2 fruit fly cellular contexts compared by ENCODE assay signal in the genomic region with DNA sequence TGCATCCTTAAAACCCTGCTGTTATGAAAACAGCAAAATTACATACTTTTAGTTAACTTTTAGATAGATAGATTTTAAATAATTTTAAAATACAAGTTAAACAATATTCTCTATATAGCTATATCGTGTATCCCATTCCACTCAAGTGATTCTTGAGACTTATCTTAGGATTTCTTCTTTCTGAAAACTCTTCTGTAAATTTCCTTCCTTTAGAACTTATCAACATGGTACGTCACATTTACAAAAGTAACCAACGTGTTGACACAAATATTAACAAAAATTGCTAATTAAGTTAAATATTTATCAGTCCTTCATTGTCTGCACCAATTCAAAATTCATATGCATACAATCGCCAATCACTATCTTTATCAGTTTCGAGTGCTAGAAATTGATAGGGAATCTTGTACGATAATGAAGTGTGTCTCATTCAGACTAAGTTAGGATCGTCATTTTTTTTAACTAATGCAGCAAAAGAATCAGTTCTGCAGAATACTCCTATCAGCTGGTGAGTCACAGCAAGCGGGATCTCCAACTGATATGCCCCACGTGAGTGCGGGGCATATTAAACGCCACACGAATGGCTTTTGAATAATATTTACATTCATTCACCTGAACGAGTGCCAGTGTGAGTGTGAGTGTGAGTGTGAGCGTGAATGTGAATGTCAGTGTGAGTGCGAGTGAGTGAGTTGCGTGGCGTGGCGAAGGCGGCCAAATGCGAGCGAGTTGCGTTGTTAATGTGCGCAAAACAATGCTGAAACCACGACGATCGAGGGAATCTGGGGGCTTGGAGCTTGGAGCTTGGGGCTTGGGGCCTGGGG.
TF ChIP-seq lines count a peak whose summit lies in the region.

No protein-coding gene starts in this region.

TF ChIP-seq in whole organism, embryonic, 481 proteins besides CTCF, POLR2A, EP300 and RAD21 (continued from another document and continues in another):
- peak; percentile 66 for TF ChIP-seq sug (tag; optimal IDR thresholded peaks at IDR 0.05; lab: Kevin White, UChicago)
- peak; percentile 77 for TF ChIP-seq abd-A (tag; optimal IDR thresholded peaks at IDR 0.05; lab: Kevin White, UChicago)
- TF ChIP-seq CG3995 (GFP tag; optimal IDR thresholded peaks at IDR 0.05; lab: Kevin White, UChicago), result no peak
- TF ChIP-seq br (optimal IDR thresholded peaks at IDR 0.05; lab: Kevin White, UChicago), result no peak
- no peak for TF ChIP-seq fd64A (GFP tag; optimal IDR thresholded peaks at IDR 0.05; lab: Kevin White, UChicago)
- peak; percentile 73; the same call in 2 of the 3 replicates for TF ChIP-seq CG6175 (GFP tag; IDR thresholded peaks at IDR 0.05; lab: Robert Waterston, UW)
- TF ChIP-seq aop (GFP tag; IDR thresholded peaks at IDR 0.05; lab: Robert Waterston, UW), result 0 out of 2 replicates have a peak, but pooled peaks have one; percentile 13
- TF ChIP-seq CG3065 (GFP tag; optimal IDR thresholded peaks at IDR 0.05; lab: Kevin White, UChicago), result no peak
- TF ChIP-seq Nf-YB (GFP tag; optimal IDR thresholded peaks at IDR 0.05; lab: Kevin White, UChicago), result no peak
- TF ChIP-seq her (GFP tag; optimal IDR thresholded peaks at IDR 0.05; lab: Kevin White, UChicago), result peak; percentile 2
- TF ChIP-seq CG13287 (GFP tag; IDR thresholded peaks at IDR 0.05; lab: Robert Waterston, UW; ENCODE audit: partially characterized antibody), result 0 out of 2 replicates have a peak, but pooled peaks have one; percentile 24
- TF ChIP-seq HmgZ (tag; optimal IDR thresholded peaks at IDR 0.05; lab: Kevin White, UChicago), result peak; percentile 37
- peak; percentile 39 for TF ChIP-seq mirr (GFP tag; optimal IDR thresholded peaks at IDR 0.05; lab: Kevin White, UChicago)
- no peak for TF ChIP-seq CG4730 (GFP tag; IDR thresholded peaks at IDR 0.05; lab: Robert Waterston, UW)
- TF ChIP-seq CG18599 (GFP tag; optimal IDR thresholded peaks at IDR 0.05; lab: Kevin White, UChicago), result no peak
- peak; percentile 88 for TF ChIP-seq Adf1 (GFP tag; IDR thresholded peaks at IDR 0.05; lab: Robert Waterston, UW)
- TF ChIP-seq MTF-1 (GFP tag; optimal IDR thresholded peaks at IDR 0.05; lab: Kevin White, UChicago; ENCODE audit: borderline replicate concordance), result peak; percentile 0
- TF ChIP-seq Deaf1 (tag; optimal IDR thresholded peaks at IDR 0.05; lab: Kevin White, UChicago), result peak; percentile 31
- peak; percentile 46 for TF ChIP-seq HLHmδ (GFP tag; optimal IDR thresholded peaks at IDR 0.05; lab: Kevin White, UChicago)
- no peak for TF ChIP-seq CG14014 (GFP tag; IDR thresholded peaks at IDR 0.05; lab: Robert Waterston, UW)
- peak; percentile 34; the same call in 1 of the 2 replicates for TF ChIP-seq CG32532 (GFP tag; IDR thresholded peaks at IDR 0.05; lab: Robert Waterston, UW)
- TF ChIP-seq gro (GFP tag; optimal IDR thresholded peaks at IDR 0.05; lab: Kevin White, UChicago), result peak; percentile 40
- no peak for TF ChIP-seq inv (GFP tag; IDR thresholded peaks at IDR 0.05; lab: Robert Waterston, UW; ENCODE audit: partially characterized antibody)
- no peak for TF ChIP-seq cad (GFP tag; optimal IDR thresholded peaks at IDR 0.05; lab: Kevin White, UChicago)
- TF ChIP-seq cg (GFP tag; optimal IDR thresholded peaks at IDR 0.05; lab: Kevin White, UChicago), result peak; percentile 80
- TF ChIP-seq Med (GFP tag; lab: Kevin White, UChicago), result peak; percentile 80
- TF ChIP-seq Rfx (GFP tag; IDR thresholded peaks at IDR 0.05; lab: Robert Waterston, UW), result peak; percentile 44
- TF ChIP-seq sens (GFP tag; lab: Kevin White, UChicago), result peak; percentile 14
- no peak for TF ChIP-seq CG15011 (GFP tag; optimal IDR thresholded peaks at IDR 0.05; lab: Kevin White, UChicago)
- TF ChIP-seq z (GFP tag; IDR thresholded peaks at IDR 0.05; lab: Robert Waterston, UW), result peak; percentile 89
- no peak for TF ChIP-seq CG18262 (tag; optimal IDR thresholded peaks at IDR 0.05; lab: Kevin White, UChicago)
- TF ChIP-seq sr (GFP tag; IDR thresholded peaks at IDR 0.05; lab: Robert Waterston, UW), result peak; percentile 87
- peak; percentile 80 for TF ChIP-seq row (GFP tag; IDR thresholded peaks at IDR 0.05; lab: Robert Waterston, UW)
- TF ChIP-seq CG12071 (GFP tag; optimal IDR thresholded peaks at IDR 0.05; lab: Kevin White, UChicago), result peak; percentile 13
- no peak for TF ChIP-seq CG15073 (GFP tag; optimal IDR thresholded peaks at IDR 0.05; lab: Kevin White, UChicago)
- no peak for TF ChIP-seq ind (GFP tag; optimal IDR thresholded peaks at IDR 0.05; lab: Kevin White, UChicago)
- TF ChIP-seq lov (optimal IDR thresholded peaks at IDR 0.05; lab: Kevin White, UChicago), result no peak
- 0 out of 3 replicates have a peak, but pooled peaks have one; percentile 46 for TF ChIP-seq lov (GFP tag; IDR thresholded peaks at IDR 0.05; lab: Robert Waterston, UW)
- no peak for TF ChIP-seq toy (GFP tag; IDR thresholded peaks at IDR 0.05; lab: Robert Waterston, UW)
- TF ChIP-seq CG12104 (GFP tag; optimal IDR thresholded peaks at IDR 0.05; lab: Kevin White, UChicago), result no peak
- peak; percentile 51 for TF ChIP-seq cwo (GFP tag; optimal IDR thresholded peaks at IDR 0.05; lab: Kevin White, UChicago)
- TF ChIP-seq oc (tag; optimal IDR thresholded peaks at IDR 0.05; lab: Kevin White, UChicago), result peak; percentile 25
- no peak for TF ChIP-seq pan (optimal IDR thresholded peaks at IDR 0.05; lab: Kevin White, UChicago)
- peak in 1 of 2 experiments; percentile 49 for TF ChIP-seq pan (GFP tag; optimal IDR thresholded peaks at IDR 0.05 in 1 of 2, IDR thresholded peaks at IDR 0.05 in 1 of 2)
- TF ChIP-seq disco-r (GFP tag; optimal IDR thresholded peaks at IDR 0.05; lab: Kevin White, UChicago), result no peak
- TF ChIP-seq pb (GFP tag; optimal IDR thresholded peaks at IDR 0.05; lab: Kevin White, UChicago), result peak; percentile 16
- TF ChIP-seq CG31224 (GFP tag; IDR thresholded peaks at IDR 0.05; lab: Robert Waterston, UW), result no peak
- no peak for TF ChIP-seq seq (GFP tag; IDR thresholded peaks at IDR 0.05; lab: Robert Waterston, UW)
- TF ChIP-seq chinmo (GFP tag; IDR thresholded peaks at IDR 0.05; lab: Robert Waterston, UW; ENCODE audit: partially characterized antibody), result peak; percentile 81; the same call in 3 of the 4 replicates
- no peak for TF ChIP-seq Hsf (GFP tag; optimal IDR thresholded peaks at IDR 0.05; lab: Kevin White, UChicago)
- no peak for TF ChIP-seq CG10959 (GFP tag; IDR thresholded peaks at IDR 0.05; lab: Robert Waterston, UW)
- TF ChIP-seq bsh (GFP tag; optimal IDR thresholded peaks at IDR 0.05; lab: Kevin White, UChicago), result no peak
- peak; percentile 57; the same call in 1 of the 3 replicates for TF ChIP-seq so (GFP tag; IDR thresholded peaks at IDR 0.05; lab: Robert Waterston, UW)
- TF ChIP-seq D19B (GFP tag; optimal IDR thresholded peaks at IDR 0.05; lab: Kevin White, UChicago), result peak; percentile 51
- TF ChIP-seq Xrp1 (GFP tag; IDR thresholded peaks at IDR 0.05; lab: Robert Waterston, UW), result no peak
- TF ChIP-seq kni (GFP tag; optimal IDR thresholded peaks at IDR 0.05; lab: Kevin White, UChicago), result peak; percentile 23
- no peak for TF ChIP-seq CG7372 (GFP tag; IDR thresholded peaks at IDR 0.05; lab: Robert Waterston, UW)
- peak; percentile 1 for TF ChIP-seq CoRest (tag; optimal IDR thresholded peaks at IDR 0.05; lab: Kevin White, UChicago)
- TF ChIP-seq CG13624 (GFP tag; optimal IDR thresholded peaks at IDR 0.05; lab: Kevin White, UChicago), result peak; percentile 49
- TF ChIP-seq CG5953 (GFP tag; IDR thresholded peaks at IDR 0.05; lab: Robert Waterston, UW), result no peak
- TF ChIP-seq CG17361 (GFP tag; IDR thresholded peaks at IDR 0.05; lab: Robert Waterston, UW), result no peak

TF ChIP-seq in whole organism, prepupa, 60 proteins besides CTCF, POLR2A, EP300 and RAD21 (continued from another document):
- TF ChIP-seq CG11294 (GFP tag; IDR thresholded peaks at IDR 0.05; lab: Robert Waterston, UW), result no peak
TF ChIP-seq in whole organism, prepupa: peak in this region for 4.
